Worm (Caenorhabditis elegans) whole organism, L3 larva: ENCODE measurements around the gene ncx-7.
"Not testable (repeated sequence)": the region's sequence is repeated elsewhere in the genome, so short reads cannot be mapped to it uniquely, and the experiment has no call there.

Experiments
- ceh-82 ChIP-seq: fragments of 150-350 bp; optimal IDR thresholded peaks from 2 replicates; lab custom pipeline; 2014; ENCODE audit warnings: missing biosample characterization, missing genetic modification characterization
- elt-2 ChIP-seq: sonication (generic microtip); optimal IDR thresholded peaks from 2 replicates; lab custom pipeline; 2016; ENCODE audit warnings: missing genetic modification reagents, mild to moderate bottlenecking, missing genetic modification characterization, missing compliant biosample characterization
- jun-1 ChIP-seq: fragments of 150-350 bp; optimal IDR thresholded peaks from 2 replicates; lab custom pipeline; 2014; ENCODE audit warnings: missing biosample characterization, missing genetic modification reagents, missing genetic modification characterization
- lin-15B ChIP-seq: fragments of 150-350 bp; optimal IDR thresholded peaks from 2 replicates; lab custom pipeline; 2014; ENCODE audit warnings: missing biosample characterization, missing genetic modification characterization
- nhr-23 ChIP-seq: fragments of 150-350 bp; optimal IDR thresholded peaks from 2 replicates; lab custom pipeline; 2014; ENCODE audit warnings: missing biosample characterization, missing genetic modification reagents, missing genetic modification characterization
- pha-4 ChIP-seq: fragments of 150-350 bp; optimal IDR thresholded peaks from 2 replicates; lab custom pipeline; 2014; ENCODE audit warnings: missing biosample characterization, missing genetic modification reagents, missing genetic modification characterization
- pqm-1 ChIP-seq: fragments of 150-350 bp; optimal IDR thresholded peaks from 2 replicates; lab custom pipeline; 2017; ENCODE audit warnings: missing biosample characterization, missing genetic modification characterization, inconsistent platforms
- skn-1 ChIP-seq: fragments of 150-350 bp; optimal IDR thresholded peaks from 2 replicates; lab custom pipeline; 2014; ENCODE audit warnings: missing biosample characterization, missing genetic modification characterization
- snpc-4 ChIP-seq: fragments of 150-350 bp; optimal IDR thresholded peaks from 2 replicates; lab custom pipeline; 2014; ENCODE audit warnings: missing biosample characterization, missing genetic modification characterization
- tbx-2 ChIP-seq: sonication (generic microtip); optimal IDR thresholded peaks from 2 replicates; lab custom pipeline; 2016; ENCODE audit warnings: mild to moderate bottlenecking, missing genetic modification characterization, missing compliant biosample characterization
- unc-39 ChIP-seq: sonication (generic microtip); optimal IDR thresholded peaks from 4 replicates; lab custom pipeline; 2017; ENCODE audit warnings: missing biosample characterization, missing genetic modification characterization
- zag-1 ChIP-seq: fragments of 150-350 bp; optimal IDR thresholded peaks from 2 replicates; lab custom pipeline; 2014; ENCODE audit warnings: missing biosample characterization, missing genetic modification characterization
- ztf-11 ChIP-seq: fragments of 150-350 bp; optimal IDR thresholded peaks from 2 replicates; lab custom pipeline; 2014; ENCODE audit warnings: missing biosample characterization, missing genetic modification characterization
- ztf-4 ChIP-seq: fragments of 150-350 bp; optimal IDR thresholded peaks from 2 replicates; lab custom pipeline; 2014; ENCODE audit warnings: missing biosample characterization, missing genetic modification characterization

DNA sequence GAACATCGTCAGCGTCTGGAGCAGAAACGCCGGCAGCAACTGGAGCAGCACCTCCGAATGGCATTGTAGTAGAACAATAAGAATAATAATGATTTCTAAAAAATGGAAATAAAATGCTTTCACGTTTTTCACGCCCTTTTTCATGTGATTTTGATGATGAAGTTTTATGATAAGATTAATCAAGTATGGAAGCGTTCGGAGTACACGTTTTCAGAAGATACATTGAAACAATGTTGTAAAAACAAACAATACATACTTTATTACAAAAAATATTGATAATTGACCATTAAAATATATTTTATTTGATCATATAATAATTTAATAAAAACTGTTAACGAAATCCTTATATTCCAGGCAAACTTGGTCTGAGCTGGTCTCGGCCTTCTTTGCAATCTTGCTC, 38.9 kb downstream of the ncx-7 start, which contains the start of gene C07A9.13:
- TF ChIP-seq jun-1 (tag; lab: Kevin White, UChicago); pha-4 (tag; lab: Kevin White, UChicago); skn-1 (tag; lab: Kevin White, UChicago); nhr-23 (tag; lab: Kevin White, UChicago); tbx-2 (tag; lab: Kevin White, UChicago); snpc-4 (tag; lab: Kevin White, UChicago); unc-39; elt-2 (tag; lab: Kevin White, UChicago); pqm-1 (tag; lab: Kevin White, UChicago); ceh-82; lin-15B (tag; lab: Kevin White, UChicago); zag-1; ztf-11 (tag; lab: Kevin White, UChicago); ztf-4 (tag; lab: Kevin White, UChicago): not testable (repeated sequence)
